Worm (Caenorhabditis elegans): ENCODE results near the gene grl-24.

DNA sequence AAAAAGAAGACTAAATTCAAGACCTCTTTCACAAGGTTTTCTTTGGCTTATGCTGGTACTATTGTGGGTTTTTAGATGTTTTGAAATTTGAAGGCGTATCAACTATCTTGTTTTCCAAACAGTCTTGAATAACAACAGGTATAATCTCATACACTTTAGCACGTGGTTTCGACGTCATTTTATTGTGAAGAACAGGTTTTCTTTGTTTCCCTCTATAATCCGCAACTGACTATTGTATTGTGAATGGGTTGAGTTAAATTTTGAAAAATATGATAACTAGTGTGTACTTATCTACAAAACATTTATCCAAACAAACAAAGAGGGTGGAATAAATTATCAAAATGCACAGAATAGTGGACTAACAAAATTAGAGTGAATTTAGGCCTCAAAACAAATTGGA is 34.4 kb downstream of the grl-24 start:
- TF ChIP-seq fos-1 (tag; optimal IDR thresholded peaks at IDR 0.05) (no peak), egl-27 (tag; optimal IDR thresholded peaks at IDR 0.05) (no peak), ztf-4 (tag; optimal IDR thresholded peaks at IDR 0.05) (no peak), ceh-9 (tag; optimal IDR thresholded peaks at IDR 0.05) (no peak), R02D3.7 (tag; optimal IDR thresholded peaks at IDR 0.05) (no peak), zag-1 (tag; optimal IDR thresholded peaks at IDR 0.05) (no peak), nhr-67 (tag; optimal IDR thresholded peaks at IDR 0.05) (no peak), fkh-10 (GFP tag; optimal IDR thresholded peaks at IDR 0.05) (no peak), nhr-23 (tag; optimal IDR thresholded peaks at IDR 0.05) (no peak), daf-12 (tag; optimal IDR thresholded peaks at IDR 0.05) (no peak), nhr-76 (tag; optimal IDR thresholded peaks at IDR 0.05) (no peak), ZK546.5 (tag; optimal IDR thresholded peaks at IDR 0.05) (no peak)

Measured in whole organism, L3 larva.